Fruit fly (Drosophila melanogaster) whole organism, embryonic: ENCODE measurements around the gene velo.

Source experiments
- CG10321 ChIP-seq: fragments of 200-800 bp; sonication (Bioruptor generic); IDR thresholded peaks from 2 replicates; pipeline ENCODE4 v1.3.6; 2022; ENCODE audit warnings: missing biosample characterization, missing genetic modification characterization
- CG10543 ChIP-seq: fragments of 200-800 bp; sonication (Bioruptor generic); optimal IDR thresholded peaks from 3 replicates; lab custom pipeline; 2017; ENCODE audit warnings: missing biosample characterization, mild to moderate bottlenecking, missing genetic modification characterization, moderate library complexity
- CG11093 ChIP-seq: fragments of 200-800 bp; sonication (Bioruptor generic); IDR thresholded peaks from 3 replicates; pipeline ENCODE4 v1.3.6; 2022; ENCODE audit warnings: missing biosample characterization, missing genetic modification characterization
- CG12744 ChIP-seq: fragments of 200-800 bp; sonication (Bioruptor generic); optimal IDR thresholded peaks from 2 replicates; lab custom pipeline; 2016; ENCODE audit warnings: missing biosample characterization, missing genetic modification characterization
- CG12769 ChIP-seq: fragments of 200-800 bp; sonication (Bioruptor generic); optimal IDR thresholded peaks from 2 replicates; lab custom pipeline; 2019; ENCODE audit warnings: missing biosample characterization, mild to moderate bottlenecking, missing genetic modification characterization, moderate library complexity
- CG13123 ChIP-seq: fragments of 200-800 bp; sonication (Bioruptor generic); optimal IDR thresholded peaks from 2 replicates; lab custom pipeline; 2016; ENCODE audit warnings: missing biosample characterization, missing genetic modification characterization
- CG30020 ChIP-seq: fragments of 200-800 bp; optimal IDR thresholded peaks from 2 replicates; lab custom pipeline; 2019; ENCODE audit warnings: missing biosample characterization, mild to moderate bottlenecking, missing genetic modification characterization, moderate library complexity
- CG31224 ChIP-seq: fragments of 200-800 bp; sonication (Bioruptor generic); IDR thresholded peaks from 2 replicates; pipeline ENCODE4 v1.3.6; 2022; ENCODE audit warnings: missing biosample characterization, missing genetic modification characterization
- CG32772 ChIP-seq: fragments of 200-800 bp; sonication (Bioruptor generic); IDR thresholded peaks from 2 replicates; pipeline ENCODE4 v1.3.6; 2022; ENCODE audit warnings: missing biosample characterization, missing genetic modification characterization
- CG3281 ChIP-seq: fragments of 200-800 bp; sonication (Bioruptor generic); optimal IDR thresholded peaks from 3 replicates; lab custom pipeline; 2017; ENCODE audit warnings: missing biosample characterization, mild to moderate bottlenecking, missing genetic modification characterization
- CG6175 ChIP-seq: fragments of 200-800 bp; sonication (Bioruptor generic); IDR thresholded peaks from 3 replicates; pipeline ENCODE4 v1.3.6; 2022; ENCODE audit warnings: missing biosample characterization, missing genetic modification characterization
- CG6813 ChIP-seq: fragments of 200-800 bp; sonication (Bioruptor generic); optimal IDR thresholded peaks from 2 replicates; lab custom pipeline; 2017; ENCODE audit warnings: missing biosample characterization, missing genetic modification characterization, mild to moderate bottlenecking, moderate library complexity, missing genetic modification reagents
- CG8765 ChIP-seq: fragments of 200-800 bp; sonication (Bioruptor generic); IDR thresholded peaks from 2 replicates; pipeline ENCODE4 v1.3.6; 2022; ENCODE audit warnings: missing biosample characterization, missing genetic modification characterization
- CG8924 ChIP-seq: fragments of 200-800 bp; optimal IDR thresholded peaks from 3 replicates; lab custom pipeline; 2019; ENCODE audit warnings: missing biosample characterization, mild to moderate bottlenecking, missing genetic modification characterization, moderate library complexity
- CHES-1-like ChIP-seq: fragments of 200-800 bp; sonication (Bioruptor generic); optimal IDR thresholded peaks from 2 replicates; lab custom pipeline; 2016; ENCODE audit warnings: missing biosample characterization, missing genetic modification characterization
- CoRest ChIP-seq: fragments of 200-800 bp; sonication (Bioruptor generic); optimal IDR thresholded peaks from 3 replicates; lab custom pipeline; 2018; ENCODE audit warnings: missing biosample characterization, mild to moderate bottlenecking, missing genetic modification characterization, moderate library complexity
- D ChIP-seq, 2 experiments: fragments of 200-800 bp in 1 of 2; fragments of >200 bp in 1 of 2; sonication (Bioruptor generic) in 1 of 2; optimal IDR thresholded peaks; 2 replicates in 1 of 2; 3 replicates in 1 of 2; lab custom pipeline; 2017; ENCODE audit warnings: mild to moderate bottlenecking in 1 of 2, missing biosample characterization in 1 of 2, missing genetic modification characterization in 1 of 2, missing genetic modification reagents in 1 of 2
- Deaf1 ChIP-seq: fragments of 200-800 bp; optimal IDR thresholded peaks from 3 replicates; lab custom pipeline; 2019; ENCODE audit warnings: missing biosample characterization, mild to moderate bottlenecking, missing genetic modification characterization, moderate library complexity
- Dip3 ChIP-seq: fragments of 200-800 bp; sonication (Bioruptor generic); optimal IDR thresholded peaks from 3 replicates; lab custom pipeline; 2016; ENCODE audit warnings: missing biosample characterization, missing genetic modification characterization
- Drgx ChIP-seq: fragments of 200-800 bp; sonication (Bioruptor generic); IDR thresholded peaks from 2 replicates; pipeline ENCODE4 v1.3.6; 2022; ENCODE audit warnings: missing biosample characterization, missing genetic modification characterization
- HLH3B ChIP-seq: fragments of 200-800 bp; sonication (Bioruptor generic); IDR thresholded peaks from 2 replicates; pipeline ENCODE4 v1.3.6; 2022; ENCODE audit warnings: missing biosample characterization, missing genetic modification characterization
- Hr78 ChIP-seq, 2 experiments: fragments of 200-800 bp in 1 of 2; fragments of >200 bp in 1 of 2; sonication (Bioruptor generic) in 1 of 2; optimal IDR thresholded peaks; 2 replicates each; lab custom pipeline; 2017 to 2019; ENCODE audit warnings: missing biosample characterization in 2 of 2, missing genetic modification characterization in 2 of 2, mild to moderate bottlenecking in 1 of 2, moderate library complexity in 1 of 2
- Meics ChIP-seq: fragments of 200-800 bp; sonication (Bioruptor generic); optimal IDR thresholded peaks from 2 replicates; lab custom pipeline; 2017; ENCODE audit warnings: missing biosample characterization, mild to moderate bottlenecking, missing genetic modification characterization
- NC2α ChIP-seq: fragments of 200-800 bp; sonication (Bioruptor generic); optimal IDR thresholded peaks from 2 replicates; lab custom pipeline; 2016; ENCODE audit warnings: missing biosample characterization, missing genetic modification characterization
- Nf-YA ChIP-seq: fragments of 200-800 bp; sonication (Bioruptor generic); IDR thresholded peaks from 2 replicates; pipeline ENCODE4 v1.3.6; 2022; ENCODE audit warnings: missing biosample characterization, missing genetic modification characterization
- Opbp ChIP-seq: fragments of 200-800 bp; sonication (Bioruptor generic); IDR thresholded peaks from 3 replicates; pipeline ENCODE4 v1.3.6; 2022; ENCODE audit warnings: missing biosample characterization, missing genetic modification characterization; ENCODE audit not compliant: partially characterized antibody
- Ravus ChIP-seq: fragments of 200-800 bp; sonication (Bioruptor generic); IDR thresholded peaks from 2 replicates; pipeline ENCODE4 v1.3.6; 2022; ENCODE audit warnings: missing biosample characterization, missing genetic modification characterization
- Side ChIP-seq: fragments of 200-800 bp; sonication (Bioruptor generic); optimal IDR thresholded peaks from 2 replicates; lab custom pipeline; 2016; ENCODE audit warnings: missing biosample characterization, missing genetic modification characterization
- Spps ChIP-seq: fragments of 200-800 bp; sonication (Bioruptor generic); optimal IDR thresholded peaks from 2 replicates; lab custom pipeline; 2018; ENCODE audit warnings: missing biosample characterization, mild to moderate bottlenecking, missing genetic modification characterization
- Trl ChIP-seq, 3 experiments: fragments of >200 bp in 2 of 3; fragments of 200-800 bp in 1 of 3; sonication (Bioruptor generic) in 1 of 3; optimal IDR thresholded peaks; 2 replicates in 1 of 3; 3 replicates in 2 of 3; lab custom pipeline; 2016 to 2017; ENCODE audit warnings: missing biosample characterization in 1 of 3, missing genetic modification characterization in 1 of 3
- ci ChIP-seq: fragments of 200-800 bp; sonication (Bioruptor generic); IDR thresholded peaks from 3 replicates; pipeline ENCODE4 v1.3.6; 2022; ENCODE audit warnings: missing biosample characterization, missing genetic modification characterization
- da ChIP-seq: fragments of 200-800 bp; sonication (Bioruptor generic); optimal IDR thresholded peaks from 2 replicates; lab custom pipeline; 2016; ENCODE audit warnings: missing biosample characterization, missing genetic modification characterization
- ewg ChIP-seq: fragments of 200-800 bp; sonication (Bioruptor generic); optimal IDR thresholded peaks from 3 replicates; lab custom pipeline; 2017; ENCODE audit warnings: mild to moderate bottlenecking, missing biosample characterization, missing genetic modification reagents, missing genetic modification characterization
- fru ChIP-seq: fragments of >200 bp; optimal IDR thresholded peaks from 2 replicates; lab custom pipeline; 2017
- nau ChIP-seq: fragments of 200-800 bp; sonication (Bioruptor generic); optimal IDR thresholded peaks from 3 replicates; lab custom pipeline; 2017; ENCODE audit warnings: missing biosample characterization, mild to moderate bottlenecking, missing genetic modification characterization, missing genetic modification reagents
- nom ChIP-seq: fragments of 200-800 bp; sonication (Bioruptor generic); optimal IDR thresholded peaks from 2 replicates; lab custom pipeline; 2017; ENCODE audit warnings: missing biosample characterization, missing genetic modification characterization, mild to moderate bottlenecking, moderate library complexity, missing genetic modification reagents
- oc ChIP-seq: fragments of 200-800 bp; sonication (Bioruptor generic); optimal IDR thresholded peaks from 2 replicates; lab custom pipeline; 2018; ENCODE audit warnings: missing biosample characterization, mild to moderate bottlenecking, missing genetic modification characterization, moderate library complexity
- p53 ChIP-seq: fragments of 200-800 bp; sonication (Bioruptor generic); optimal IDR thresholded peaks from 2 replicates; lab custom pipeline; 2016; ENCODE audit warnings: missing biosample characterization, missing genetic modification characterization
- pan ChIP-seq, 4 experiments: fragments of >200 bp in 3 of 4; fragments of 200-800 bp in 1 of 4; sonication (Bioruptor generic) in 1 of 4; optimal IDR thresholded peaks in 3 of 4; IDR thresholded peaks in 1 of 4; 2 replicates each; pipeline versions ENCODE4 v1.3.6 to Lab custom; 2017 to 2022; ENCODE audit warnings: missing biosample characterization in 2 of 4, missing genetic modification characterization in 2 of 4, mixed read lengths in 1 of 4
- pnt ChIP-seq: fragments of 200-800 bp; sonication (Bioruptor generic); optimal IDR thresholded peaks from 3 replicates; lab custom pipeline; 2016; ENCODE audit warnings: missing biosample characterization, missing genetic modification characterization
- psq ChIP-seq: fragments of 200-800 bp; sonication (Bioruptor generic); optimal IDR thresholded peaks from 2 replicates; lab custom pipeline; 2017; ENCODE audit warnings: missing biosample characterization, missing genetic modification characterization
- rib ChIP-seq: fragments of 200-800 bp; sonication (Bioruptor generic); IDR thresholded peaks from 2 replicates; pipeline ENCODE4 v1.3.6; 2022; ENCODE audit warnings: missing biosample characterization, missing genetic modification characterization
- schlank ChIP-seq: fragments of 200-800 bp; sonication (Bioruptor generic); optimal IDR thresholded peaks from 2 replicates; lab custom pipeline; 2018; ENCODE audit warnings: missing biosample characterization, mild to moderate bottlenecking, missing genetic modification characterization
- so ChIP-seq: fragments of 200-800 bp; sonication (Bioruptor generic); IDR thresholded peaks from 3 replicates; pipeline ENCODE4 v1.3.6; 2022; ENCODE audit warnings: missing biosample characterization, missing genetic modification characterization
- tap ChIP-seq: fragments of 200-800 bp; optimal IDR thresholded peaks from 3 replicates; lab custom pipeline; 2019; ENCODE audit warnings: missing biosample characterization, mild to moderate bottlenecking, missing genetic modification characterization, moderate library complexity
- tup ChIP-seq: fragments of 200-800 bp; sonication (Bioruptor generic); optimal IDR thresholded peaks from 2 replicates; lab custom pipeline; 2016; ENCODE audit warnings: missing biosample characterization, mild to moderate bottlenecking, missing genetic modification characterization, moderate library complexity
- zf30C ChIP-seq: fragments of 200-800 bp; sonication (Bioruptor generic); optimal IDR thresholded peaks from 3 replicates; lab custom pipeline; 2018; ENCODE audit warnings: missing biosample characterization, mild to moderate bottlenecking, missing genetic modification characterization

velo gene

dm6 chr3L:6705865-6706264 lies 46.7 kb downstream of the velo start (continued):
- no peak for TF ChIP-seq tup
- TF ChIP-seq ewg (GFP tag; lab: Kevin White, UChicago): peak; percentile 32
- no peak for TF ChIP-seq D (optimal IDR thresholded peaks at IDR 0.05; lab: Kevin White, UChicago)
- peak; percentile 48 for TF ChIP-seq D (GFP tag; optimal IDR thresholded peaks at IDR 0.05; lab: Kevin White, UChicago)
- TF ChIP-seq Meics (GFP tag; lab: Kevin White, UChicago): peak; percentile 52
- peak; percentile 71 for TF ChIP-seq oc (tag; lab: Kevin White, UChicago)
- peak; percentile 24 for TF ChIP-seq CG6813 (GFP tag; lab: Kevin White, UChicago)
- TF ChIP-seq CG8924 (tag; lab: Kevin White, UChicago): peak; percentile 74
- TF ChIP-seq tap (tag; lab: Kevin White, UChicago): peak; percentile 76
- TF ChIP-seq CG30020 (tag; lab: Kevin White, UChicago): no peak
- TF ChIP-seq p53 (GFP tag; lab: Kevin White, UChicago): no peak
- no peak for TF ChIP-seq da (GFP tag; lab: Kevin White, UChicago)
- peak; percentile 13 for TF ChIP-seq CG3281 (GFP tag; lab: Kevin White, UChicago)
- TF ChIP-seq so (GFP tag; lab: Robert Waterston, UW): no peak
- no peak for TF ChIP-seq CHES-1-like (GFP tag; lab: Kevin White, UChicago)
- TF ChIP-seq CG13123 (GFP tag; lab: Kevin White, UChicago): peak; percentile 12
- no peak for TF ChIP-seq pnt
- no peak for TF ChIP-seq fru (lab: Kevin White, UChicago)
- TF ChIP-seq Ravus (GFP tag; lab: Robert Waterston, UW): peak; percentile 9; the same call in 1 of the 2 replicates
- peak; percentile 72 for TF ChIP-seq CoRest (tag; lab: Kevin White, UChicago)
- TF ChIP-seq schlank (tag; lab: Kevin White, UChicago): no peak
- no peak for TF ChIP-seq Spps
- 0 out of 3 replicates have a peak, but pooled peaks have one; percentile 34 for TF ChIP-seq CG11093 (GFP tag; lab: Robert Waterston, UW)
- TF ChIP-seq zf30C (GFP tag; lab: Kevin White, UChicago): peak; percentile 18
- no peak for TF ChIP-seq nom (GFP tag; lab: Kevin White, UChicago)

dm6 chr3L:6704468-6705056 lies 48.0 kb downstream of the velo start, which contains the start of gene CG8519:
TSS of gene CG8519 (plus strand) at chr3L:6704860.
- TF ChIP-seq Nf-YA (no peak), ci (0 out of 3 replicates have a peak, but pooled peaks have one; percentile 14), Trl (optimal IDR thresholded peaks at IDR 0.05; lab: Kevin White, UChicago) (peak in 1 of 2 experiments; percentile 14), Trl (GFP tag; optimal IDR thresholded peaks at IDR 0.05; lab: Kevin White, UChicago) (no peak), CG10543 (GFP tag; lab: Kevin White, UChicago) (peak; percentile 27), CG31224 (no peak), Side (GFP tag; lab: Kevin White, UChicago) (no peak), Deaf1 (tag; lab: Kevin White, UChicago) (peak; percentile 82), Drgx (GFP tag; lab: Robert Waterston, UW) (peak; percentile 35; the same call in 1 of the 2 replicates), CG10321 (GFP tag; lab: Robert Waterston, UW) (no peak), NC2α (GFP tag; lab: Kevin White, UChicago) (no peak), HLH3B (no peak), nau (GFP tag; lab: Kevin White, UChicago) (peak; percentile 52), CG6175 (GFP tag; lab: Robert Waterston, UW) (0 out of 3 replicates have a peak, but pooled peaks have one; percentile 29), rib (GFP tag; lab: Robert Waterston, UW) (0 out of 2 replicates have a peak, but pooled peaks have one; percentile 46), psq (no peak), pan (optimal IDR thresholded peaks at IDR 0.05; lab: Kevin White, UChicago) (no peak), pan (GFP tag; optimal IDR thresholded peaks at IDR 0.05 in 1 of 2, IDR thresholded peaks at IDR 0.05 in 1 of 2) (no peak), CG12744 (no peak), so (GFP tag; lab: Robert Waterston, UW) (0 out of 3 replicates have a peak, but pooled peaks have one; percentile 19), Dip3 (GFP tag; lab: Kevin White, UChicago) (no peak), CG32772 (GFP tag; lab: Robert Waterston, UW) (peak; percentile 36; the same call in 1 of the 2 replicates), Opbp (0 out of 3 replicates have a peak, but pooled peaks have one; percentile 6), CG8765 (no peak), CG12769 (peak; percentile 98), Hr78 (GFP tag; optimal IDR thresholded peaks at IDR 0.05; lab: Kevin White, UChicago) (peak in 1 of 2 experiments; percentile 85)
